Fruit fly (Drosophila melanogaster): ENCODE results near the gene JhI-21.

JhI-21 gene

dm6 chr2L:12103231-12104210 lies 47.7 kb upstream of the JhI-21 start, which contains the start of the genes Patsas and ThrRS (continued):
- peak; percentile 71; the same call in 2 of the 3 replicates for TF ChIP-seq ase (GFP tag; IDR thresholded peaks at IDR 0.05)
- peak; percentile 78 for TF ChIP-seq HLH54F (GFP tag; optimal IDR thresholded peaks at IDR 0.05)
- TF ChIP-seq MESR4 (GFP tag; optimal IDR thresholded peaks at IDR 0.05) = peak; percentile 87
- no peak for TF ChIP-seq CG3407 (GFP tag; optimal IDR thresholded peaks at IDR 0.05)
- TF ChIP-seq prd (optimal IDR thresholded peaks at IDR 0.05) = no peak
- peak; percentile 98 for TF ChIP-seq prd (GFP tag; IDR thresholded peaks at IDR 0.05)

dm6 chr2L:12097698-12098097 lies 41.9 kb upstream of the JhI-21 start, which contains the start of gene Ced-12:
Gene Ced-12 (plus strand): TSS chr2L:12097838.
- TF ChIP-seq CG17912 (GFP tag; optimal IDR thresholded peaks at IDR 0.05) (no peak), rib (GFP tag; IDR thresholded peaks at IDR 0.05) (no peak), CG18262 (tag; optimal IDR thresholded peaks at IDR 0.05) (peak; percentile 60), CG6813 (GFP tag; optimal IDR thresholded peaks at IDR 0.05) (no peak), ac (GFP tag; optimal IDR thresholded peaks at IDR 0.05) (no peak), ci (GFP tag; IDR thresholded peaks at IDR 0.05) (no peak), CG6272 (GFP tag; IDR thresholded peaks at IDR 0.05) (no peak), CG11456 (GFP tag; IDR thresholded peaks at IDR 0.05) (no peak), CG6654 (GFP tag; optimal IDR thresholded peaks at IDR 0.05) (no peak), klu (GFP tag; IDR thresholded peaks at IDR 0.05) (no peak), CG14667 (GFP tag; IDR thresholded peaks at IDR 0.05) (no peak), Nf-YB (GFP tag; optimal IDR thresholded peaks at IDR 0.05) (no peak), kni (GFP tag; optimal IDR thresholded peaks at IDR 0.05) (no peak), CG2116 (GFP tag; optimal IDR thresholded peaks at IDR 0.05) (peak; percentile 18), fd96Cb (tag; optimal IDR thresholded peaks at IDR 0.05) (no peak), dimm (GFP tag; IDR thresholded peaks at IDR 0.05) (no peak), CG3163 (GFP tag; optimal IDR thresholded peaks at IDR 0.05) (no peak), otp (GFP tag; IDR thresholded peaks at IDR 0.05) (no peak), CG9797 (GFP tag; optimal IDR thresholded peaks at IDR 0.05) (peak; percentile 57), dpn (GFP tag; optimal IDR thresholded peaks at IDR 0.05) (no peak), Side (GFP tag; optimal IDR thresholded peaks at IDR 0.05) (no peak), Med (GFP tag) (no peak), CG7963 (GFP tag; IDR thresholded peaks at IDR 0.05; ENCODE audit: partially characterized antibody) (no peak), Dll (GFP tag; IDR thresholded peaks at IDR 0.05; ENCODE audit: partially characterized antibody) (0 out of 4 replicates have a peak, but pooled peaks have one; percentile 14), Fer3 (tag; optimal IDR thresholded peaks at IDR 0.05) (no peak), vnd (GFP tag; IDR thresholded peaks at IDR 0.05; ENCODE audit: partially characterized antibody) (no peak), oc (tag; optimal IDR thresholded peaks at IDR 0.05) (no peak), disco-r (GFP tag; optimal IDR thresholded peaks at IDR 0.05) (no peak), luna (GFP tag; optimal IDR thresholded peaks at IDR 0.05) (no peak), fd64A (GFP tag; optimal IDR thresholded peaks at IDR 0.05) (no peak), CG10147 (GFP tag; optimal IDR thresholded peaks at IDR 0.05) (no peak), gsb (GFP tag; IDR thresholded peaks at IDR 0.05) (no peak), ase (GFP tag; IDR thresholded peaks at IDR 0.05) (no peak), hbn (GFP tag; IDR thresholded peaks at IDR 0.05; ENCODE audit: partially characterized antibody) (no peak), YL-1 (GFP tag; optimal IDR thresholded peaks at IDR 0.05) (peak; percentile 23), Scr (GFP tag; IDR thresholded peaks at IDR 0.05; ENCODE audit: partially characterized antibody) (no peak), zf30C (GFP tag; optimal IDR thresholded peaks at IDR 0.05) (no peak), btn (GFP tag; optimal IDR thresholded peaks at IDR 0.05) (no peak), CG8089 (GFP tag; optimal IDR thresholded peaks at IDR 0.05) (no peak), CG10979 (tag; optimal IDR thresholded peaks at IDR 0.05) (no peak), CoRest (tag; optimal IDR thresholded peaks at IDR 0.05) (no peak), CG14965 (GFP tag; optimal IDR thresholded peaks at IDR 0.05; ENCODE audit: borderline replicate concordance) (no peak)
